Worm (Caenorhabditis elegans): Measurements from ENCODE around the gene vps-8.

The vps-8 gene

DNA sequence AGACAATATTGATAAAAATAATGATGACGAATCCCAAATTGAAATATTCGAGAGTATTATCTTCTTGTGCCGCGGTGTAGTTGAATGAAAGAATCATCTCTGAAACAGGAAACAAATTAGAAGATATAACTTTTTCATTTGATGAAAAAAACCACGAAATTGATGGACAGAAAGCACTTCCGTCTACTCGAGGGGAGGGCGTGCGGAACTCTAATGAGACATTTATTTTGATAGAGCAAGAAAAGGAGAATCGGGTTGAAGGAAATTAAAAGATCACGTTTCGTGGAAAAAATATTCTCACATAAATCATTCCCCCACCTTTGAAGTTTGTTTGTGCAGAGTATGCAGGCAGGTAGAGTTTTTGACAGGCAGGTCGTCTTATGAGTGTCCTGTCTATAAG is 14.4 kb downstream of the vps-8 start, which contains the start of gene sre-14:
TSS of gene sre-14 (minus strand) at position 101 of the 400 bp plus-strand sequence.
- TF ChIP-seq ztf-23 (GFP tag; IDR thresholded peaks at IDR 0.05): no peak
- TF ChIP-seq cog-1 (tag; optimal IDR thresholded peaks at IDR 0.05): no peak
- no peak for TF ChIP-seq flt-1 (GFP tag; IDR thresholded peaks at IDR 0.05)
- TF ChIP-seq ref-1 (GFP tag; conservative IDR thresholded peaks at IDR 0.05): no peak
- TF ChIP-seq tab-1 (GFP tag; IDR thresholded peaks at IDR 0.05): no peak
- TF ChIP-seq klf-2 (GFP tag; conservative IDR thresholded peaks at IDR 0.05): no peak
- TF ChIP-seq ztf-29 (GFP tag; IDR thresholded peaks at IDR 0.05): no peak
- no peak for TF ChIP-seq T22C8.4 (GFP tag; IDR thresholded peaks at IDR 0.05)
- TF ChIP-seq med-1 (GFP tag; optimal IDR thresholded peaks at IDR 0.05; ENCODE audit: insufficient read depth): no peak

DNA sequence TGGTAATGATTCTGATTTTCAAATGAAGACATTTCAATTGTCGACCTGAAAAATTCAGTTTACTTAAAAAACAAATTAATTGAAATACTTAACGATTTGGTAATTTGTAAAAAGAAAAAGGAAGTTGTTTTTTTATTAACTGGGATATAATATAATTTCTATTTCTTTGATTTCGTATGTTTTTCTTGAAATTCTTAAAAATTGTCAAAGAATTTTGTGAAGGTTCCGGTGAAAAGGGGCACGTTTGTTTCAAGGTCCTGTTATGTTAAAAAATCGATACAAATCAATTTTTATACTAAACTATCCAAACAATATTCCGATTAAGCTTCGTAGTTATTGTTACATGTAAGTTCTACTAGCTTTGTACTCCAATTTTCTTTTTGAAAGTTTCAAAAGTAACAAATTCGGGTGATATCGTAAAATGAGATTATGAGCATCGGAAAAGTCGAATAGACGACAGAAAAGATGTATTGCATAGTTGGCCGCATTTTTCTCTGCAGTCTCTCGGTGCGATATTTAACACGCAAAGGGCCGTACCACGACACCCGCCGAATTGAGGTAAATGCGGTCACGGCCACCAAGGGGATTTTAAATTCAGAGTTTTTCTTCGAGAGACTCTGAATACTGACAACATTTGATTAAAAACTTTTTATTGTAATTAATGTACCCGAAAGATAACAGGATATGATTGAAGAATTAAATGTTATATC is 16.5 kb downstream of the vps-8 start, which contains the start of gene Y39C12A.9:
TSS of gene Y39C12A.9 (minus strand) at position 51 of the 710 bp plus-strand sequence.
- TF ChIP-seq ztf-23 (GFP tag; IDR thresholded peaks at IDR 0.05): no peak
- no peak for TF ChIP-seq med-1 (GFP tag; optimal IDR thresholded peaks at IDR 0.05; ENCODE audit: insufficient read depth)
- no peak for TF ChIP-seq flt-1 (GFP tag; IDR thresholded peaks at IDR 0.05)
- TF ChIP-seq klf-2 (GFP tag; conservative IDR thresholded peaks at IDR 0.05): no peak
- no peak for TF ChIP-seq tab-1 (GFP tag; IDR thresholded peaks at IDR 0.05)
- no peak for TF ChIP-seq ref-1 (GFP tag; conservative IDR thresholded peaks at IDR 0.05)
- no peak for TF ChIP-seq cog-1 (tag; optimal IDR thresholded peaks at IDR 0.05)
- no peak for TF ChIP-seq T22C8.4 (GFP tag; IDR thresholded peaks at IDR 0.05)
- TF ChIP-seq ztf-29 (GFP tag; IDR thresholded peaks at IDR 0.05): no peak

DNA sequence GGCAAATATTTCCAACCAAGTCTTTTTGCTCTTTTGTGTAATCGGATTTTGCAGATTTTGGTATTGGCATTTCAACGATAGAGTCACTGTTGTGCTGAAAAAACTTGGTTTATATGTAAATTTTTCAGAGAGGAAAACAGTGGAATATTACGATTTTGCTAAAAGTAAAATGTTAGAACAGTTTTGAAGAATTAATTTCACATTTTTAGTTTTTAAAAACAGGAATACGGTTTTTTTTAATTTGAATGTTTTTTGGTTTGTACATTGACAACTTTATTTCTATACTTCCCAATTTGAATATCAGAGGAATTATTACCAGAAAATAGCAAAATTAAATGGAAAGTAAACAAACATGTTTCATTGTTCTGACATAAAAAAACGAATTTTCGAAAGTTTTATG is 23.2 kb downstream of the vps-8 start, which contains the start of gene dnj-26:
TSS of gene dnj-26 (minus strand) at position 101 of the 400 bp plus-strand sequence.
- TF ChIP-seq klf-2 (GFP tag; conservative IDR thresholded peaks at IDR 0.05): no peak
- TF ChIP-seq T22C8.4 (GFP tag; IDR thresholded peaks at IDR 0.05): no peak
- TF ChIP-seq tab-1 (GFP tag; IDR thresholded peaks at IDR 0.05): no peak
- TF ChIP-seq cog-1 (tag; optimal IDR thresholded peaks at IDR 0.05): no peak

- TF ChIP-seq med-1 (GFP tag; optimal IDR thresholded peaks at IDR 0.05; ENCODE audit: insufficient read depth) (no peak), flt-1 (GFP tag; IDR thresholded peaks at IDR 0.05) (no peak), ref-1 (GFP tag; conservative IDR thresholded peaks at IDR 0.05) (no peak), klf-2 (GFP tag; conservative IDR thresholded peaks at IDR 0.05) (no peak), ztf-23 (GFP tag; IDR thresholded peaks at IDR 0.05) (no peak), ztf-29 (GFP tag; IDR thresholded peaks at IDR 0.05) (no peak), tab-1 (GFP tag; IDR thresholded peaks at IDR 0.05) (no peak), cog-1 (tag; optimal IDR thresholded peaks at IDR 0.05) (no peak), T22C8.4 (GFP tag; IDR thresholded peaks at IDR 0.05) (no peak)
Observed at ce11 chrIV:12244706-12245105, 31.1 kb downstream of the vps-8 start, which contains the start of gene sre-15. TSS of gene sre-15 (minus strand) at chrIV:12244806.

- TF ChIP-seq ref-1 (GFP tag; conservative IDR thresholded peaks at IDR 0.05) (no peak), T22C8.4 (GFP tag; IDR thresholded peaks at IDR 0.05) (no peak)
Observed at ce11 chrIV:12238851-12239250, 36.9 kb downstream of the vps-8 start, which contains the start of gene sre-19. TSS of gene sre-19 (minus strand) at chrIV:12238951.

DNA sequence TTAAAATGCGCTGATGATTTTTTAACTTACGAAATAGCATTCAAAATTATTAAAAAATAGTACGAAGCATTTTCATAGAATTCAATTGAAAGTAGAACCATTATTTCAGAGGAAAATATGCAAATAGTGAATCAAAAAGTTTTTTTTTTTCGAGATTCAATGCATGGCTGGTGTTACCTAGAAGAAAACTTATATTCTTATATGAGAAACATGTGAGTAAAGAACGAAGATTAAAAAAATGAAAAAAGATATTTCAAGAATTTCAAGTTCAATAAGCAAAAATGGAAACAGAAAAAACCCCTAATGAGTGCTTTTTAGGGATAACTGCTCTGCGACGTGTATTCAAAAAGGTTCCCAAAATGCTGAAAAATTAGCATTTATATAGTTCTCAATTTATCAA is 39.8 kb downstream of the vps-8 start, which contains the start of gene sre-16:
TSS of gene sre-16 (minus strand) at position 101 of the 400 bp plus-strand sequence.
- no peak for TF ChIP-seq ref-1 (GFP tag; conservative IDR thresholded peaks at IDR 0.05)
- no peak for TF ChIP-seq T22C8.4 (GFP tag; IDR thresholded peaks at IDR 0.05)
- TF ChIP-seq flt-1 (GFP tag; IDR thresholded peaks at IDR 0.05): no peak
- no peak for TF ChIP-seq ztf-23 (GFP tag; IDR thresholded peaks at IDR 0.05)
- no peak for TF ChIP-seq ztf-29 (GFP tag; IDR thresholded peaks at IDR 0.05)
- no peak for TF ChIP-seq cog-1 (tag; optimal IDR thresholded peaks at IDR 0.05)
- no peak for TF ChIP-seq klf-2 (GFP tag; conservative IDR thresholded peaks at IDR 0.05)
- no peak for TF ChIP-seq med-1 (GFP tag; optimal IDR thresholded peaks at IDR 0.05; ENCODE audit: insufficient read depth)
- TF ChIP-seq tab-1 (GFP tag; IDR thresholded peaks at IDR 0.05): no peak

- TF ChIP-seq tab-1 (GFP tag; IDR thresholded peaks at IDR 0.05) (no peak), ztf-29 (GFP tag; IDR thresholded peaks at IDR 0.05) (no peak), cog-1 (tag; optimal IDR thresholded peaks at IDR 0.05) (no peak), ztf-23 (GFP tag; IDR thresholded peaks at IDR 0.05) (no peak), klf-2 (GFP tag; conservative IDR thresholded peaks at IDR 0.05) (no peak), med-1 (GFP tag; optimal IDR thresholded peaks at IDR 0.05; ENCODE audit: insufficient read depth) (no peak), ref-1 (GFP tag; conservative IDR thresholded peaks at IDR 0.05) (no peak), flt-1 (GFP tag; IDR thresholded peaks at IDR 0.05) (no peak), T22C8.4 (GFP tag; IDR thresholded peaks at IDR 0.05) (no peak)
Observed at ce11 chrIV:12229679-12230078, 46.1 kb downstream of the vps-8 start, which contains the start of gene sre-18. TSS of gene sre-18 (minus strand) at chrIV:12229779.

DNA sequence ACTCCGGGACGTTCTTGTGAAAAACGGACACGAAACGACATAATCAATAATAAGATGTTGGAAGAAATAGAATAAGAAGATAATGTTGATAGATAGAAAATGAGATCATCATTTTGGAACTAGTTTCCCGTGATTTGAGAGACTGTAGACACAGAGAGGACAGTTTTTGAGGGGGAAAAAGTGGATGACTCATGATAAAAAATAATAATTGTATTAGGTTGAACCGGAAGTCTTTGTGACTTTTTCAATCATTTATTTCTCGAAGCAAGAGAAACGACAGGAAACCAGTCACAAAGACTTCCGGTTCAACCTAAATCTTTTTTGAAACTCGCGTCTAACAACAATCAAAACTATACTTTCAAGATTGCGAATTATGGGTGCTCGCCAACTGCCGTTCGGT is 48.8 kb downstream of the vps-8 start, which contains the start of gene mlt-3:
TSS of gene mlt-3 (minus strand) at position 101 of the 400 bp plus-strand sequence.
- TF ChIP-seq med-1 (GFP tag; optimal IDR thresholded peaks at IDR 0.05; ENCODE audit: insufficient read depth): no peak
- TF ChIP-seq ztf-29 (GFP tag; IDR thresholded peaks at IDR 0.05): no peak
- no peak for TF ChIP-seq ref-1 (GFP tag; conservative IDR thresholded peaks at IDR 0.05)
- TF ChIP-seq ztf-23 (GFP tag; IDR thresholded peaks at IDR 0.05): no peak
- TF ChIP-seq T22C8.4 (GFP tag; IDR thresholded peaks at IDR 0.05): no peak
- TF ChIP-seq cog-1 (tag; optimal IDR thresholded peaks at IDR 0.05): no peak
- no peak for TF ChIP-seq klf-2 (GFP tag; conservative IDR thresholded peaks at IDR 0.05)
- TF ChIP-seq tab-1 (GFP tag; IDR thresholded peaks at IDR 0.05): no peak
